Worm (Caenorhabditis elegans): Measurements from ENCODE around the gene T14G12.12.

- TF ChIP-seq odd-2 (tag; optimal IDR thresholded peaks at IDR 0.05) (no peak), ztf-16 (tag; optimal IDR thresholded peaks at IDR 0.05) (no peak), npax-4 (tag; optimal IDR thresholded peaks at IDR 0.05) (no peak), dve-1 (tag; optimal IDR thresholded peaks at IDR 0.05) (no peak), unc-55 (GFP tag; optimal IDR thresholded peaks at IDR 0.05) (no peak), ceh-19 (GFP tag; optimal IDR thresholded peaks at IDR 0.05) (no peak), ceh-9 (tag; optimal IDR thresholded peaks at IDR 0.05) (no peak), pha-2 (tag; optimal IDR thresholded peaks at IDR 0.05) (no peak)
These were observed 35.1 kb upstream of the T14G12.12 start for ce11 chrX:3793389-3793788.
